Worm (Caenorhabditis elegans) whole organism, young adult: ENCODE data around the gene gst-9.
"Not testable (repeated sequence)": the region's sequence is repeated elsewhere in the genome, so short reads cannot be mapped to it uniquely, and the experiment has no call there.

Experiments
- athp-1 ChIP-seq: sonication (generic microtip); optimal IDR thresholded peaks from 2 replicates; lab custom pipeline; 2017; ENCODE audit warnings: mild to moderate bottlenecking, missing genetic modification characterization, missing compliant biosample characterization
- hlh-12 ChIP-seq: sonication (generic microtip); optimal IDR thresholded peaks from 2 replicates; lab custom pipeline; 2016; ENCODE audit warnings: missing genetic modification characterization, missing compliant biosample characterization
- sea-2 ChIP-seq: fragments of 200-800 bp; sonication (Bioruptor generic); IDR thresholded peaks from 2 replicates; pipeline ENCODE4 v1.3.6; 2022; ENCODE audit warnings: missing genetic modification characterization, missing compliant biosample characterization
- unc-62 ChIP-seq: fragments of 150-350 bp; optimal IDR thresholded peaks from 2 replicates; lab custom pipeline; 2014; ENCODE audit warnings: missing biosample characterization, missing genetic modification reagents, missing genetic modification characterization

DNA sequence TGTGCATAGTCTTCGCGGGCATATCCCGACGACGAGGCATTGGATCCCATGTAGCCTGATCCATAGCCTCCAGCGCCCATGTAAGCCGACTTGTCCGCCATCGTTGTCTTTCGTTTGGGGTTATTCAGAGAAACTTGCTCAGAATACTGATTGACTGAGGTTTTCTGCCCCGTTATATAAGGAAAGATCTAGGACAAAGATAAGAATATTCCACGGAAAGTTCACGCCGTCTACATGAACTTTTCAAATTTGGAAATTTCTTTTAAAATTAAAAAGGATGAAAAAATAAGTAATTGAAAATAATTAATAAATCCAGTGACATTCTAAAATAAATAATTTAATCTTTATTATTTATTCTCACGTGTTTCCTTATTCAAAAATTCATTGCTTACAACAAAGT, 31.1 kb upstream of the gst-9 start, which contains the start of the genes nspd-5 and F11G11.4:
- TF ChIP-seq sea-2 (GFP tag; lab: Robert Waterston, UW); unc-62 (GFP tag; lab: Kevin White, UChicago); hlh-12 (tag; lab: Kevin White, UChicago); athp-1: not testable (repeated sequence)
